Worm (Caenorhabditis elegans): ENCODE results near the gene T22D1.5.

Gene T22D1.5

ce11 chrIV:6912851-6913588 is 9.3 kb downstream of the T22D1.5 start, which contains the start of gene T22D1.3:
T22D1.3 (plus strand) TSS chrIV:6913538.
- no peak for TF ChIP-seq Y95B8A.8 (GFP tag; IDR thresholded peaks at IDR 0.05)
- TF ChIP-seq Y53G8AR.9 (GFP tag; conservative IDR thresholded peaks at IDR 0.05) = 0 out of 2 replicates have a peak, but pooled peaks have one; percentile 61
- TF ChIP-seq ama-1 (optimal IDR thresholded peaks at IDR 0.05) = no peak
- TF ChIP-seq ama-1 (GFP tag; optimal IDR thresholded peaks at IDR 0.05) = peak in 1 of 2 experiments; percentile 31
- TF ChIP-seq tbp1 (GFP tag; optimal IDR thresholded peaks at IDR 0.05) = peak; percentile 37
- no peak for TF ChIP-seq C06A6.2 (GFP tag; conservative IDR thresholded peaks at IDR 0.05)
- no peak for TF ChIP-seq somi-1 (GFP tag; optimal IDR thresholded peaks at IDR 0.05)
- 0 out of 2 replicates have a peak, but pooled peaks have one; percentile 16 for TF ChIP-seq madf-6 (GFP tag; IDR thresholded peaks at IDR 0.05)
- TF ChIP-seq repo-1 (tag; optimal IDR thresholded peaks at IDR 0.05) = peak; percentile 52
- TF ChIP-seq ztf-18 (tag; optimal IDR thresholded peaks at IDR 0.05) = peak; percentile 16
- peak; percentile 71 for TF ChIP-seq ekl-4 (GFP tag; IDR thresholded peaks at IDR 0.05)
- peak; percentile 26 for TF ChIP-seq chd-7 (tag; optimal IDR thresholded peaks at IDR 0.05)
- peak in 1 of 3 experiments; percentile 3 for TF ChIP-seq lin-35 (GFP tag; optimal IDR thresholded peaks at IDR 0.05)
- peak; percentile 9 for TF ChIP-seq snpc-3.4 (tag; optimal IDR thresholded peaks at IDR 0.05)
- TF ChIP-seq ets-4 (GFP tag; optimal IDR thresholded peaks at IDR 0.05) = no peak
- peak; percentile 37 for TF ChIP-seq fkh-3 (tag; optimal IDR thresholded peaks at IDR 0.05)
- no peak for TF ChIP-seq snpc-1.3 (tag; optimal IDR thresholded peaks at IDR 0.05; ENCODE audit: insufficient read depth)
- TF ChIP-seq B0336.3 (GFP tag; IDR thresholded peaks at IDR 0.05) = peak; percentile 46; the same call in 1 of the 2 replicates
- TF ChIP-seq hsf-1 (GFP tag; IDR thresholded peaks at IDR 0.05) = 0 out of 2 replicates have a peak, but pooled peaks have one; percentile 57
- peak; percentile 12 for TF ChIP-seq hrde-1 (tag; optimal IDR thresholded peaks at IDR 0.05; ENCODE audit: borderline replicate concordance)
- peak; percentile 34; the same call in 1 of the 2 replicates for TF ChIP-seq nfyb-1 (GFP tag; IDR thresholded peaks at IDR 0.05)
- peak; percentile 18; the same call in 1 of the 2 replicates for TF ChIP-seq hmg-1.2 (GFP tag; IDR thresholded peaks at IDR 0.05)
- no peak for TF ChIP-seq B0261.1 (tag; optimal IDR thresholded peaks at IDR 0.05)
- no peak for TF ChIP-seq F49E8.2 (tag; optimal IDR thresholded peaks at IDR 0.05; ENCODE audit: insufficient read depth)
- no peak for TF ChIP-seq him-1 (tag; optimal IDR thresholded peaks at IDR 0.05)
- no peak for TF ChIP-seq snpc-4 (GFP tag; optimal IDR thresholded peaks at IDR 0.05)
- TF ChIP-seq snpc-4 (tag; optimal IDR thresholded peaks at IDR 0.05) = peak in 1 of 4 experiments; percentile 50
- peak; percentile 56 for TF ChIP-seq zim-3 (tag; optimal IDR thresholded peaks at IDR 0.05)

- TF ChIP-seq D2030.7 (GFP tag; IDR thresholded peaks at IDR 0.05) (peak; percentile 76), mcd-1 (GFP tag; IDR thresholded peaks at IDR 0.05) (peak; percentile 57), C17E4.6 (GFP tag; IDR thresholded peaks at IDR 0.05) (peak; percentile 40; the same call in 1 of the 2 replicates), snpc-3.4 (tag; optimal IDR thresholded peaks at IDR 0.05) (peak; percentile 33), madf-6 (GFP tag; IDR thresholded peaks at IDR 0.05) (peak; percentile 71), attf-6 (GFP tag; IDR thresholded peaks at IDR 0.05) (peak; percentile 77), ekl-4 (GFP tag; IDR thresholded peaks at IDR 0.05) (peak; percentile 63), ztf-18 (tag; optimal IDR thresholded peaks at IDR 0.05) (peak; percentile 20), madf-8 (GFP tag; conservative IDR thresholded peaks at IDR 0.05) (0 out of 2 replicates have a peak, but pooled peaks have one; percentile 15), Y95B8A.8 (GFP tag; IDR thresholded peaks at IDR 0.05) (0 out of 2 replicates have a peak, but pooled peaks have one; percentile 28), lin-26 (GFP tag; IDR thresholded peaks at IDR 0.05) (0 out of 2 replicates have a peak, but pooled peaks have one; percentile 16), snpc-4 (GFP tag; optimal IDR thresholded peaks at IDR 0.05) (peak; percentile 86), snpc-4 (tag; optimal IDR thresholded peaks at IDR 0.05) (peak in 3 of 4 experiments; percentile 91 to 94 (median 94)), egrh-3 (GFP tag; IDR thresholded peaks at IDR 0.05) (0 out of 2 replicates have a peak, but pooled peaks have one; percentile 28), ceh-100 (GFP tag; IDR thresholded peaks at IDR 0.05) (peak; percentile 59; the same call in 1 of the 2 replicates), F49E8.2 (tag; optimal IDR thresholded peaks at IDR 0.05; ENCODE audit: insufficient read depth) (peak; percentile 2), Y53G8AR.9 (GFP tag; conservative IDR thresholded peaks at IDR 0.05) (peak; percentile 58; the same call in 1 of the 2 replicates), F33H1.4 (GFP tag; IDR thresholded peaks at IDR 0.05) (peak; percentile 58), hmg-1.2 (GFP tag; IDR thresholded peaks at IDR 0.05) (peak; percentile 89), snpc-1.1 (tag; optimal IDR thresholded peaks at IDR 0.05; ENCODE audit: insufficient read depth) (peak; percentile 88), dox-1 (GFP tag; IDR thresholded peaks at IDR 0.05) (peak; percentile 64), pbrm-1 (GFP tag; IDR thresholded peaks at IDR 0.05) (peak; percentile 80)
Measured at ce11 chrIV:6914161-6914585, 10.4 kb downstream of the T22D1.5 start.
